Worm (Caenorhabditis elegans) whole organism, L3 larva: ENCODE measurements around the gene Y39B6A.43.

Experiments
- R02D3.7 ChIP-seq: fragments of 150-350 bp; optimal IDR thresholded peaks from 2 replicates; lab custom pipeline; 2014; ENCODE audit warnings: missing biosample characterization, missing genetic modification characterization
- aly-2 ChIP-seq: fragments of 150-350 bp; optimal IDR thresholded peaks from 2 replicates; lab custom pipeline; 2014; ENCODE audit warnings: missing biosample characterization, missing genetic modification characterization
- ama-1 ChIP-seq: fragments of 150-350 bp; optimal IDR thresholded peaks from 2 replicates; lab custom pipeline; 2018
- ceh-16 ChIP-seq: sonication (generic microtip); optimal IDR thresholded peaks from 2 replicates; lab custom pipeline; 2017; ENCODE audit warnings: missing biosample characterization, missing genetic modification characterization
- ceh-82 ChIP-seq: fragments of 150-350 bp; optimal IDR thresholded peaks from 2 replicates; lab custom pipeline; 2014; ENCODE audit warnings: missing biosample characterization, missing genetic modification characterization
- daf-12 ChIP-seq: fragments of 150-350 bp; optimal IDR thresholded peaks from 2 replicates; lab custom pipeline; 2014; ENCODE audit warnings: missing biosample characterization, missing genetic modification reagents, missing genetic modification characterization
- egl-27 ChIP-seq: sonication (generic microtip); optimal IDR thresholded peaks from 4 replicates; lab custom pipeline; 2017; ENCODE audit warnings: missing biosample characterization, missing genetic modification reagents, missing genetic modification characterization
- egl-5 ChIP-seq: fragments of 150-350 bp; optimal IDR thresholded peaks from 2 replicates; lab custom pipeline; 2017; ENCODE audit warnings: missing biosample characterization, missing genetic modification reagents, missing genetic modification characterization, inconsistent platforms
- elt-2 ChIP-seq: sonication (generic microtip); optimal IDR thresholded peaks from 2 replicates; lab custom pipeline; 2016; ENCODE audit warnings: missing genetic modification reagents, mild to moderate bottlenecking, missing genetic modification characterization, missing compliant biosample characterization
- elt-3 ChIP-seq, 3 experiments: fragments of 150-350 bp in 1 of 3; sonication (generic microtip) in 2 of 3; optimal IDR thresholded peaks; 2 replicates in 2 of 3; 4 replicates in 1 of 3; lab custom pipeline; 2014 to 2017; ENCODE audit warnings: missing biosample characterization in 3 of 3, missing genetic modification characterization in 3 of 3
- eor-1 ChIP-seq, 2 experiments: fragments of 150-350 bp; optimal IDR thresholded peaks; 2 replicates each; lab custom pipeline; 2014 to 2018; ENCODE audit warnings: missing biosample characterization in 2 of 2, missing genetic modification characterization in 2 of 2
- fkh-10 ChIP-seq: sonication (generic microtip); optimal IDR thresholded peaks from 2 replicates; lab custom pipeline; 2017; ENCODE audit warnings: missing biosample characterization, missing genetic modification reagents, missing genetic modification characterization
- fkh-2 ChIP-seq: fragments of 150-350 bp; optimal IDR thresholded peaks from 2 replicates; lab custom pipeline; 2014; ENCODE audit warnings: missing biosample characterization, missing genetic modification reagents, missing genetic modification characterization
- hmg-11 ChIP-seq: sonication (generic microtip); optimal IDR thresholded peaks from 2 replicates; lab custom pipeline; 2016; ENCODE audit warnings: missing genetic modification characterization, missing compliant biosample characterization
- jun-1 ChIP-seq: fragments of 150-350 bp; optimal IDR thresholded peaks from 2 replicates; lab custom pipeline; 2014; ENCODE audit warnings: missing biosample characterization, missing genetic modification reagents, missing genetic modification characterization
- lin-15B ChIP-seq: fragments of 150-350 bp; optimal IDR thresholded peaks from 2 replicates; lab custom pipeline; 2014; ENCODE audit warnings: missing biosample characterization, missing genetic modification characterization
- mml-1 ChIP-seq: fragments of 150-350 bp; sonication (generic microtip); optimal IDR thresholded peaks from 3 replicates; lab custom pipeline; 2014; ENCODE audit warnings: missing biosample characterization, missing genetic modification characterization
- nhr-11 ChIP-seq: fragments of 150-350 bp; optimal IDR thresholded peaks from 2 replicates; lab custom pipeline; 2014; ENCODE audit warnings: missing biosample characterization, missing genetic modification characterization
- nhr-12 ChIP-seq: fragments of 150-350 bp; optimal IDR thresholded peaks from 2 replicates; lab custom pipeline; 2014; ENCODE audit warnings: missing biosample characterization, missing genetic modification characterization
- nhr-23 ChIP-seq: fragments of 150-350 bp; optimal IDR thresholded peaks from 2 replicates; lab custom pipeline; 2014; ENCODE audit warnings: missing biosample characterization, missing genetic modification reagents, missing genetic modification characterization
- nhr-237 ChIP-seq: fragments of 150-350 bp; optimal IDR thresholded peaks from 2 replicates; lab custom pipeline; 2014; ENCODE audit warnings: missing biosample characterization, missing genetic modification characterization
- nhr-25 ChIP-seq: sonication (generic microtip); optimal IDR thresholded peaks from 2 replicates; lab custom pipeline; 2017; ENCODE audit warnings: missing biosample characterization, missing genetic modification characterization
- nhr-28 ChIP-seq: fragments of 150-350 bp; optimal IDR thresholded peaks from 2 replicates; lab custom pipeline; 2014; ENCODE audit warnings: missing biosample characterization, missing genetic modification characterization
- nhr-76 ChIP-seq: fragments of 150-350 bp; sonication (generic microtip); optimal IDR thresholded peaks from 5 replicates; lab custom pipeline; 2014; ENCODE audit warnings: missing biosample characterization, missing genetic modification characterization
- pha-4 ChIP-seq: fragments of 150-350 bp; optimal IDR thresholded peaks from 2 replicates; lab custom pipeline; 2014; ENCODE audit warnings: missing biosample characterization, missing genetic modification reagents, missing genetic modification characterization
- pqm-1 ChIP-seq: fragments of 150-350 bp; optimal IDR thresholded peaks from 2 replicates; lab custom pipeline; 2017; ENCODE audit warnings: missing biosample characterization, missing genetic modification characterization, inconsistent platforms
- sea-2 ChIP-seq: fragments of 150-350 bp; sonication (generic microtip); optimal IDR thresholded peaks from 4 replicates; lab custom pipeline; 2014; ENCODE audit warnings: missing biosample characterization, missing genetic modification reagents, missing genetic modification characterization
- skn-1 ChIP-seq: fragments of 150-350 bp; optimal IDR thresholded peaks from 2 replicates; lab custom pipeline; 2014; ENCODE audit warnings: missing biosample characterization, missing genetic modification characterization
- unc-62 ChIP-seq: fragments of 150-350 bp; sonication (generic microtip); optimal IDR thresholded peaks from 4 replicates; lab custom pipeline; 2014; ENCODE audit warnings: missing biosample characterization, missing genetic modification reagents, missing genetic modification characterization
- zag-1 ChIP-seq: fragments of 150-350 bp; optimal IDR thresholded peaks from 2 replicates; lab custom pipeline; 2014; ENCODE audit warnings: missing biosample characterization, missing genetic modification characterization

Gene Y39B6A.43

ce11 chrV:18980980-18981529 is 13.4 kb upstream of the Y39B6A.43 start, which contains the start of the genes mrps-35 and sws-1 (continued):
- TF ChIP-seq fkh-2 = no peak
- peak; percentile 11 for TF ChIP-seq elt-2 (tag; lab: Kevin White, UChicago)
- no peak for TF ChIP-seq egl-27
- no peak for TF ChIP-seq nhr-11
- TF ChIP-seq nhr-76 (tag; lab: Kevin White, UChicago) = no peak
- no peak for TF ChIP-seq aly-2 (tag; lab: Kevin White, UChicago)
- no peak for TF ChIP-seq ceh-16 (tag; lab: Kevin White, UChicago)
- TF ChIP-seq nhr-28 (tag; lab: Kevin White, UChicago) = no peak
- TF ChIP-seq hmg-11 (tag; lab: Kevin White, UChicago) = peak; percentile 20
- TF ChIP-seq sea-2 (GFP tag; lab: Kevin White, UChicago) = no peak
- peak; percentile 58 for TF ChIP-seq lin-15B
- no peak for TF ChIP-seq unc-62 (GFP tag; lab: Kevin White, UChicago)

ce11 chrV:18978301-18978700 is 10.7 kb upstream of the Y39B6A.43 start:
- TF ChIP-seq pha-4 (tag; lab: Kevin White, UChicago) = peak; percentile 35
- no peak for TF ChIP-seq jun-1 (tag; lab: Kevin White, UChicago)
- TF ChIP-seq fkh-10 (GFP tag; lab: Kevin White, UChicago) = no peak
- peak; percentile 75 for TF ChIP-seq elt-2 (tag; lab: Kevin White, UChicago)
- no peak for TF ChIP-seq ceh-82 (tag; lab: Kevin White, UChicago)
- TF ChIP-seq nhr-28 (tag; lab: Kevin White, UChicago) = no peak
- TF ChIP-seq nhr-23 (tag; lab: Kevin White, UChicago) = no peak
- TF ChIP-seq pqm-1 (tag; lab: Kevin White, UChicago) = peak; percentile 24
- no peak for TF ChIP-seq ama-1 (lab: Kevin White, UChicago)
- no peak for TF ChIP-seq nhr-76 (tag; lab: Kevin White, UChicago)
- no peak for TF ChIP-seq daf-12

ce11 chrV:18977876-18978275 is 10.2 kb upstream of the Y39B6A.43 start, which contains the start of gene Y39B6A.41:
Gene Y39B6A.41 (minus strand): TSS chrV:18977976.
- TF ChIP-seq nhr-25 (tag; lab: Kevin White, UChicago) (no peak), zag-1 (tag; lab: Kevin White, UChicago) (no peak), elt-3 (tag; optimal IDR thresholded peaks at IDR 0.05; lab: Kevin White, UChicago) (no peak), hmg-11 (tag; lab: Kevin White, UChicago) (no peak), ama-1 (lab: Kevin White, UChicago) (no peak), nhr-237 (tag; lab: Kevin White, UChicago) (no peak)

- TF ChIP-seq pha-4 (tag; lab: Kevin White, UChicago) (peak; percentile 21), pqm-1 (tag; lab: Kevin White, UChicago) (peak; percentile 10), eor-1 (tag; optimal IDR thresholded peaks at IDR 0.05; lab: Kevin White, UChicago) (no peak), elt-2 (tag; lab: Kevin White, UChicago) (peak; percentile 57)
These were observed 8.9 kb upstream of the Y39B6A.43 start for ce11 chrV:18976539-18976938.

- TF ChIP-seq nhr-12 (tag; lab: Kevin White, UChicago) = no peak
- TF ChIP-seq eor-1 (tag; optimal IDR thresholded peaks at IDR 0.05; lab: Kevin White, UChicago) = no peak
These were observed 2.0 kb upstream of the Y39B6A.43 start, which contains the start of gene Y39B6A.42 for ce11 chrV:18969590-18970105. Gene Y39B6A.42 (minus strand): TSS chrV:18969640.

ce11 chrV:18960072-18960471 is 7.6 kb downstream of the Y39B6A.43 start, which contains the start of gene ztf-20:
Gene ztf-20 (minus strand): TSS chrV:18960172.
- TF ChIP-seq nhr-237 (tag; lab: Kevin White, UChicago) (no peak), aly-2 (tag; lab: Kevin White, UChicago) (no peak), mml-1 (tag; lab: Kevin White, UChicago) (no peak)

ce11 chrV:18957267-18957843 is 10.3 kb downstream of the Y39B6A.43 start, which contains the start of gene hrg-10:
Gene hrg-10 (minus strand): TSS chrV:18957317.
- TF ChIP-seq elt-2 (tag; lab: Kevin White, UChicago) = peak; percentile 76
- TF ChIP-seq pha-4 (tag; lab: Kevin White, UChicago) = peak; percentile 45
- TF ChIP-seq pqm-1 (tag; lab: Kevin White, UChicago) = peak; percentile 53
- no peak for TF ChIP-seq egl-5 (tag; lab: Kevin White, UChicago)
- TF ChIP-seq R02D3.7 (tag; lab: Kevin White, UChicago) = no peak
- peak; percentile 63 for TF ChIP-seq skn-1 (tag; lab: Kevin White, UChicago)
